Worm (Caenorhabditis elegans) whole organism, L1 larva: ENCODE data around the gene cex-1.

Source experiments
- C16A3.4 ChIP-seq: fragments of 150-350 bp; optimal IDR thresholded peaks from 2 replicates; lab custom pipeline; 2014; ENCODE audit warnings: missing biosample characterization, missing genetic modification characterization
- F16B12.6 ChIP-seq: fragments of 150-350 bp; optimal IDR thresholded peaks from 2 replicates; lab custom pipeline; 2014; ENCODE audit warnings: missing biosample characterization, missing genetic modification characterization
- aha-1 ChIP-seq: fragments of 150-350 bp; optimal IDR thresholded peaks from 2 replicates; lab custom pipeline; 2014; ENCODE audit warnings: missing biosample characterization, missing genetic modification characterization
- alr-1 ChIP-seq: fragments of 200-800 bp; sonication (Bioruptor generic); optimal IDR thresholded peaks from 2 replicates; lab custom pipeline; 2018; ENCODE audit warnings: borderline replicate concordance, mild to moderate bottlenecking, missing genetic modification characterization, missing compliant biosample characterization
- blmp-1 ChIP-seq: fragments of 150-350 bp; optimal IDR thresholded peaks from 2 replicates; lab custom pipeline; 2014; ENCODE audit warnings: missing biosample characterization, missing genetic modification characterization
- ceh-82 ChIP-seq, 3 experiments: fragments of 150-350 bp in 1 of 3; sonication (generic microtip) in 2 of 3; optimal IDR thresholded peaks; 2 replicates each; lab custom pipeline; 2014 to 2017; ENCODE audit warnings: missing biosample characterization in 3 of 3, missing genetic modification characterization in 3 of 3
- ceh-88 ChIP-seq: fragments of 200-800 bp; sonication (Bioruptor generic); IDR thresholded peaks from 2 replicates; pipeline ENCODE4 v1.3.6; 2022; ENCODE audit warnings: missing genetic modification characterization, missing compliant biosample characterization
- dpl-1 ChIP-seq, 3 experiments: fragments of 150-350 bp in 2 of 3; sonication (generic microtip) in 1 of 3; optimal IDR thresholded peaks; 2 replicates each; lab custom pipeline; 2014 to 2017; ENCODE audit warnings: missing biosample characterization in 3 of 3, missing genetic modification characterization in 3 of 3, missing genetic modification reagents in 3 of 3
- dsc-1 ChIP-seq: sonication (generic microtip); optimal IDR thresholded peaks from 2 replicates; lab custom pipeline; 2016; ENCODE audit warnings: mild to moderate bottlenecking, missing genetic modification characterization, missing compliant biosample characterization
- efl-1 ChIP-seq, 4 experiments: fragments of 150-350 bp; optimal IDR thresholded peaks in 3 of 4; peaks in 1 of 4; 1 replicate in 1 of 4; 2 replicates in 3 of 4; lab custom pipeline; 2014; ENCODE audit warnings: missing biosample characterization in 2 of 4, missing genetic modification characterization in 2 of 4, missing genetic modification reagents in 2 of 4
- egl-13 ChIP-seq: sonication (generic microtip); optimal IDR thresholded peaks from 2 replicates; lab custom pipeline; 2016; ENCODE audit warnings: missing genotype, missing genetic modification reagents, missing genetic modification characterization, missing compliant biosample characterization
- elt-2 ChIP-seq: sonication (generic microtip); optimal IDR thresholded peaks from 2 replicates; lab custom pipeline; 2016; ENCODE audit warnings: missing genetic modification characterization, mild to moderate bottlenecking, inconsistent platforms, missing compliant biosample characterization, missing genetic modification reagents
- fos-1 ChIP-seq: fragments of 150-350 bp; optimal IDR thresholded peaks from 2 replicates; lab custom pipeline; 2014; ENCODE audit warnings: missing biosample characterization, missing genetic modification characterization
- hlh-17 ChIP-seq: fragments of 200-800 bp; sonication (Bioruptor generic); optimal IDR thresholded peaks from 2 replicates; lab custom pipeline; 2018; ENCODE audit warnings: missing genetic modification characterization, mild to moderate bottlenecking, missing compliant biosample characterization, moderate library complexity, borderline replicate concordance
- irx-1 ChIP-seq: sonication (generic microtip); optimal IDR thresholded peaks from 2 replicates; lab custom pipeline; 2016; ENCODE audit warnings: missing genetic modification characterization, missing compliant biosample characterization
- lin-13 ChIP-seq: fragments of 150-350 bp; optimal IDR thresholded peaks from 2 replicates; lab custom pipeline; 2014; ENCODE audit warnings: missing biosample characterization, missing genetic modification reagents, missing genetic modification characterization
- lin-35 ChIP-seq, 2 experiments: fragments of 150-350 bp; optimal IDR thresholded peaks; 2 replicates each; lab custom pipeline; 2014; ENCODE audit warnings: missing biosample characterization in 2 of 2, missing genetic modification characterization in 2 of 2, missing genetic modification reagents in 2 of 2
- lin-39 ChIP-seq: fragments of 150-350 bp; optimal IDR thresholded peaks from 2 replicates; lab custom pipeline; 2014; ENCODE audit warnings: missing biosample characterization, missing genetic modification reagents, missing genetic modification characterization
- lsy-2 ChIP-seq, 2 experiments: fragments of 150-350 bp; optimal IDR thresholded peaks; 2 replicates each; lab custom pipeline; 2014; ENCODE audit warnings: missing biosample characterization in 2 of 2, missing genetic modification characterization in 2 of 2
- mdl-1 ChIP-seq, 2 experiments: fragments of 150-350 bp; optimal IDR thresholded peaks; 2 replicates each; lab custom pipeline; 2014 to 2017; ENCODE audit warnings: missing biosample characterization in 2 of 2, missing genetic modification characterization in 2 of 2, inconsistent platforms in 1 of 2
- mep-1 ChIP-seq: fragments of 150-350 bp; optimal IDR thresholded peaks from 2 replicates; lab custom pipeline; 2014; ENCODE audit warnings: missing biosample characterization, missing genetic modification characterization
- nhr-20 ChIP-seq: sonication (generic microtip); optimal IDR thresholded peaks from 2 replicates; lab custom pipeline; 2016; ENCODE audit warnings: mild to moderate bottlenecking, missing genetic modification characterization, missing compliant biosample characterization
- nhr-47 ChIP-seq: sonication (generic microtip); optimal IDR thresholded peaks from 2 replicates; lab custom pipeline; 2016; ENCODE audit warnings: mild to moderate bottlenecking, missing genetic modification characterization, moderate library complexity, missing compliant biosample characterization
- nhr-71 ChIP-seq: sonication (generic microtip); optimal IDR thresholded peaks from 2 replicates; lab custom pipeline; 2016; ENCODE audit warnings: mild to moderate bottlenecking, missing genetic modification characterization, moderate library complexity, missing compliant biosample characterization
- nhr-85 ChIP-seq: sonication (generic microtip); peaks from one replicate; lab custom pipeline; 2016; ENCODE audit warnings: missing genetic modification characterization, inconsistent platforms, missing compliant biosample characterization
- pag-3 ChIP-seq: sonication (generic microtip); optimal IDR thresholded peaks from 2 replicates; lab custom pipeline; 2017; ENCODE audit warnings: missing genetic modification characterization, mild to moderate bottlenecking, missing compliant biosample characterization, antibody characterized with exemption, borderline replicate concordance; ENCODE audit not compliant: insufficient read depth
- rnt-1 ChIP-seq: sonication (generic microtip); optimal IDR thresholded peaks from 2 replicates; lab custom pipeline; 2016; ENCODE audit warnings: mild to moderate bottlenecking, missing genetic modification characterization, moderate library complexity, missing compliant biosample characterization
- skn-1 ChIP-seq: fragments of 150-350 bp; optimal IDR thresholded peaks from 2 replicates; lab custom pipeline; 2014; ENCODE audit warnings: missing biosample characterization, missing genetic modification characterization
- snu-23 ChIP-seq: sonication (generic microtip); optimal IDR thresholded peaks from 2 replicates; lab custom pipeline; 2016; ENCODE audit warnings: missing genetic modification characterization, missing compliant biosample characterization
- sox-4 ChIP-seq: sonication (generic microtip); optimal IDR thresholded peaks from 2 replicates; lab custom pipeline; 2016; ENCODE audit warnings: missing genetic modification characterization, missing compliant biosample characterization
- sup-37 ChIP-seq: fragments of 200-800 bp; sonication (Bioruptor generic); optimal IDR thresholded peaks from 2 replicates; lab custom pipeline; 2018; ENCODE audit warnings: mild to moderate bottlenecking, missing genetic modification characterization, missing compliant biosample characterization
- unc-130 ChIP-seq: fragments of 150-350 bp; optimal IDR thresholded peaks from 2 replicates; lab custom pipeline; 2017; ENCODE audit warnings: missing biosample characterization, missing genetic modification characterization, inconsistent platforms
- unc-62 ChIP-seq: fragments of 150-350 bp; optimal IDR thresholded peaks from 2 replicates; lab custom pipeline; 2014; ENCODE audit warnings: missing biosample characterization, missing genetic modification reagents, missing genetic modification characterization
- xbp-1 ChIP-seq: sonication (generic microtip); optimal IDR thresholded peaks from 2 replicates; lab custom pipeline; 2016; ENCODE audit warnings: missing genetic modification characterization, missing compliant biosample characterization
- ztf-4 ChIP-seq: fragments of 150-350 bp; optimal IDR thresholded peaks from 2 replicates; lab custom pipeline; 2014; ENCODE audit warnings: missing biosample characterization, missing genetic modification characterization

cex-1 gene

DNA sequence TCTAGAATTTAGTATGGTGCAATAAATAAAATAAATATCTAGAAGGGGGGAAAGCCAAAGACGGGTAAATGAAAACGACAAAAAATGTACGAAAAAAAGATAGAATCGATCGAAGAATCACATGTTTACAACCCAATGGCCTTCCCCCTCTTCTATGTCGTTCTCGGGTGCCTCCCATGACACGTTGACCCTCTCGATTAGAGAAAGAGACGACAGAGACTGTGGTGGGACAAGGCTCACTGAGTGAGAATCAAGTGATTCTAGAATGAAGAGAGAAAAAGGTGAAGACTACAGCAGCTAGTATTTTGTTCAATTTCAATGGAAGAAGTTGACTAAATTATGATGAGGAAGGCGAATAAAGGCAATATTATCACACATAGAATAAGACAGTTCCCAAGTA lies 21.4 kb upstream of the cex-1 start (continued):
- TF ChIP-seq lin-39 (tag; lab: Kevin White, UChicago) (no peak), C16A3.4 (tag; lab: Kevin White, UChicago) (peak; percentile 55), nhr-20 (tag; lab: Kevin White, UChicago) (peak; percentile 60), mep-1 (tag; lab: Kevin White, UChicago) (peak; percentile 70), aha-1 (tag; lab: Kevin White, UChicago) (no peak), irx-1 (tag; lab: Kevin White, UChicago) (no peak), hlh-17 (no peak), fos-1 (tag; lab: Kevin White, UChicago) (no peak), egl-13 (tag; lab: Kevin White, UChicago) (no peak), ztf-4 (tag; lab: Kevin White, UChicago) (peak; percentile 36), rnt-1 (peak; percentile 71), dpl-1 (GFP tag; optimal IDR thresholded peaks at IDR 0.05; lab: Kevin White, UChicago) (peak; percentile 21 to 60 (median 58)), alr-1 (tag; lab: Kevin White, UChicago) (no peak), pag-3 (no peak), F16B12.6 (tag; lab: Kevin White, UChicago) (peak; percentile 34), sup-37 (GFP tag; lab: Kevin White, UChicago) (no peak), lin-13 (GFP tag; lab: Kevin White, UChicago) (peak; percentile 37), unc-62 (no peak), skn-1 (tag; lab: Kevin White, UChicago) (peak; percentile 17), sox-4 (tag; lab: Kevin White, UChicago) (no peak), mdl-1 (tag; optimal IDR thresholded peaks at IDR 0.05; lab: Kevin White, UChicago) (peak in 1 of 2 experiments; percentile 62), unc-130 (tag; lab: Kevin White, UChicago) (no peak)
- TF ChIP-seq, all 84 proteins: peak for 27

DNA sequence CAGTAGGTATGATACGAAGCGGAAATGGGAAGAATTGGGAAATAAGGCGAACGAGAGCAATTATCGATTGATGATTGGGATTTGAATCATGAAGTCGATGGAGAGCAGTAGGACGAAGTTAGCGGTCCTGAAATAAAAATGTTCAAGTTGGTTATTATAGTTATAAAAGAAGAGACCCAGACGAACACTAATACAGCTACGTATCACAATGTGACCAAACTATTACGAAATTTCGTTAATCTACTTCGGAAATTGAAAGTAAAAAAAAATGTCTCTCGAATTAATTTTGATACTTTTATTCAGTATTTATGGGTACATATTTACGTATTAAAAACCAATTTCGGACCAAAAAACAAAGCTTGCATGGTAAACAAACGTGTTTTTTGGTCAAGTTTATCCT lies 21.0 kb upstream of the cex-1 start:
- TF ChIP-seq elt-2 (tag; lab: Kevin White, UChicago) (no peak), nhr-85 (tag; lab: Kevin White, UChicago) (peak; percentile 12)

DNA sequence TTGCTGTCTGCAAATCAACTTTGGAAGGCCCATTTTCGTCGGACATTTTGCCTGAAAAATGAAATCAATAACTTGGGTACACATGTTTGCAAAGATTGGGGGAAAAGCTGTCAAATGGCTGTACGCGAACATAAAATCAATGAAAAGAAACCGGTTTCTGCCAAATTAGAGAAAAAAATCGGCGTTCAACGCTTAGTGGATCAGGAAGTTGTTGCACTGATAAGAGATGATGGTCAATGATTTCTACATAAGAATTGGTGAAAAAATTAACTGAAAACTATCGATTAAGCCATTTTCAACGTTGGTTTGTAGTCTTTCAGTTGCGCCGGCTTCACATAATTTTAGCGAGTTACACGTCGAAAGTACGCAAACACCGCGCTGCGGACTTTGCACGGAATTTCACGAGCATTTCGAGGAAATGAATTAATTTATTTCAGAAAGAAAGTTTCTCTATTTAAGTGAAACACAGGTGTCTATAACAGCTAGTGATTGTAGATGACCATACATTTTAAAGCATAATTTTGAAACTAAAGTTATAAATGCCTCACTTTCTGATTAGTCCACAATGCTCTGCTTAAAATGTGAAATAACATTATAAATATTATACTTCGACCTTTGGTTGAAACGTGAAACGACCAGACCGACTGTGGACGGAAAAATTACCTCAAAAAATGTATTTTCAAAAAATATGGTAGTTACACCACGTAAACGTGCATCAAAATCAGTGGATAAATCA lies 17.8 kb upstream of the cex-1 start, which contains the start of the genes F07F6.4 and F07F6.2:
Gene F07F6.4 (minus strand): TSS at position 51 of the 736 bp plus-strand sequence.
Gene F07F6.2 (plus strand): TSS at position 686 of the 736 bp plus-strand sequence.
- peak; percentile 53 for TF ChIP-seq unc-130 (tag; lab: Kevin White, UChicago)
- TF ChIP-seq dsc-1: no peak
- TF ChIP-seq nhr-71 (tag; lab: Kevin White, UChicago): peak; percentile 32
- TF ChIP-seq lin-35 (GFP tag; optimal IDR thresholded peaks at IDR 0.05; lab: Kevin White, UChicago): peak; percentile 44 to 63
- TF ChIP-seq ceh-82 (tag; optimal IDR thresholded peaks at IDR 0.05; lab: Kevin White, UChicago): peak in 1 of 3 experiments; percentile 31
- TF ChIP-seq nhr-47 (tag; lab: Kevin White, UChicago): peak; percentile 2
- TF ChIP-seq dpl-1 (GFP tag; optimal IDR thresholded peaks at IDR 0.05; lab: Kevin White, UChicago): peak; percentile 30 to 64 (median 42)
- TF ChIP-seq irx-1 (tag; lab: Kevin White, UChicago): no peak
- peak; percentile 34 for TF ChIP-seq blmp-1 (tag; lab: Kevin White, UChicago)
- no peak for TF ChIP-seq snu-23 (GFP tag; lab: Kevin White, UChicago)
- peak; percentile 92 for TF ChIP-seq F16B12.6 (tag; lab: Kevin White, UChicago)
- peak; percentile 68 for TF ChIP-seq xbp-1 (tag; lab: Kevin White, UChicago)
- no peak for TF ChIP-seq ceh-88 (GFP tag; lab: Robert Waterston, UW)
- no peak for TF ChIP-seq lin-13 (GFP tag; lab: Kevin White, UChicago)
- peak; percentile 19 for TF ChIP-seq skn-1 (tag; lab: Kevin White, UChicago)
- TF ChIP-seq efl-1 (optimal IDR thresholded peaks at IDR 0.05; lab: Kevin White, UChicago): peak; percentile 40 to 55
- peak; percentile 56 to 89 for TF ChIP-seq efl-1 (GFP tag; optimal IDR thresholded peaks at IDR 0.05 in 1 of 2; lab: Kevin White, UChicago)
- peak; percentile 20 for TF ChIP-seq rnt-1
- TF ChIP-seq lsy-2 (tag; optimal IDR thresholded peaks at IDR 0.05; lab: Kevin White, UChicago): peak in 1 of 2 experiments; percentile 15
- TF ChIP-seq, all 84 proteins: peak for 13
